Worm (Caenorhabditis elegans) whole organism, mixed stage, embryonic: ENCODE results near the gene Y41E3.13.

Experiments
- ceh-43 ChIP-seq: fragments of 200-800 bp; sonication (Bioruptor generic); optimal IDR thresholded peaks from 2 replicates; lab custom pipeline; 2018; ENCODE audit warnings: mild to moderate bottlenecking, missing genetic modification characterization, moderate library complexity, missing compliant biosample characterization
- cnd-1 ChIP-seq: fragments of 200-800 bp; sonication (Bioruptor generic); optimal IDR thresholded peaks from 2 replicates; lab custom pipeline; 2018; ENCODE audit warnings: mild to moderate bottlenecking, missing genetic modification characterization, missing compliant biosample characterization
- elt-3 ChIP-seq: fragments of 150-350 bp; optimal IDR thresholded peaks from 2 replicates; lab custom pipeline; 2014; ENCODE audit warnings: missing biosample characterization, missing genetic modification characterization
- hlh-1 ChIP-seq: fragments of 150-350 bp; optimal IDR thresholded peaks from 2 replicates; lab custom pipeline; 2014; ENCODE audit warnings: missing biosample characterization, missing genetic modification reagents, missing genetic modification characterization
- lin-13 ChIP-seq: fragments of 150-350 bp; optimal IDR thresholded peaks from 2 replicates; lab custom pipeline; 2014; ENCODE audit warnings: missing biosample characterization, missing genetic modification characterization
- mls-2 ChIP-seq: sonication (generic microtip); optimal IDR thresholded peaks from 2 replicates; lab custom pipeline; 2016; ENCODE audit warnings: mild to moderate bottlenecking, missing genetic modification characterization, moderate library complexity, missing compliant biosample characterization

Gene Y41E3.13

DNA sequence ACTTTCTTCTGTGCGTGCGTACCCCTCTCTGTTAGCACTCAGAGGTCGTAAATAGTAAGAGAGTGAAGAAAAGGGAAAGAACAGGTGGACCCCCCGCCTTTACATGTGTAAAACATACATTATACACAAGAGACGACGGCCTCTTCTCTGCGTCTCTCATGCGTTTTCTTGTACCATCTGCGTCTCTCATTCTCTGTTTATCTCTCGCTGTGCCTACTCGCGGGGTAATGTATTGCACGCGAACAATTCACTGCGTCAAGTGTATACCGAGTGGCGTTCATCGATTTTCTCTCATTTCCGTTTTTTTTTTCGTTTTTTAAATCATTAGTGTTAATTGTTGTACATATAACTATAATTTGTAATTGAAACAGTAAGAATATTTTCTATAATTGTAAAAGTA lies 49.1 kb downstream of the Y41E3.13 start:
- TF ChIP-seq lin-13, result peak; percentile 44
- TF ChIP-seq elt-3 (tag; lab: Kevin White, UChicago), result no peak
- no peak for TF ChIP-seq mls-2 (tag; lab: Kevin White, UChicago)
- no peak for TF ChIP-seq ceh-43 (GFP tag; lab: Kevin White, UChicago)
- peak; percentile 50 for TF ChIP-seq hlh-1 (tag; lab: Kevin White, UChicago)
- TF ChIP-seq cnd-1 (tag; lab: Kevin White, UChicago), result no peak
